Worm (Caenorhabditis elegans) whole organism, early embryonic: ENCODE measurements around the gene srw-135.

ENCODE experiments used
- B0310.2 ChIP-seq: sonication (generic microtip); optimal IDR thresholded peaks from 2 replicates; lab custom pipeline; 2016; ENCODE audit warnings: mild to moderate bottlenecking, missing genetic modification characterization, missing compliant biosample characterization
- F13C5.2 ChIP-seq: sonication (generic microtip); optimal IDR thresholded peaks from 2 replicates; lab custom pipeline; 2017; ENCODE audit warnings: mild to moderate bottlenecking, missing genetic modification characterization, inconsistent platforms, missing compliant biosample characterization
- aly-1 ChIP-seq: sonication (generic microtip); optimal IDR thresholded peaks from 2 replicates; lab custom pipeline; 2016; ENCODE audit warnings: missing genetic modification characterization, missing compliant biosample characterization
- ama-1 ChIP-seq: fragments of 150-350 bp; optimal IDR thresholded peaks from 2 replicates; lab custom pipeline; 2014
- ceh-13 ChIP-seq: fragments of 200-800 bp; sonication (Bioruptor generic); optimal IDR thresholded peaks from 2 replicates; lab custom pipeline; 2018; ENCODE audit warnings: mild to moderate bottlenecking, missing genetic modification characterization, missing compliant biosample characterization
- ceh-36 ChIP-seq: sonication (generic microtip); optimal IDR thresholded peaks from 2 replicates; lab custom pipeline; 2016; ENCODE audit warnings: missing genetic modification characterization, inconsistent platforms, missing compliant biosample characterization
- ets-7 ChIP-seq: sonication (generic microtip); optimal IDR thresholded peaks from 2 replicates; lab custom pipeline; 2016; ENCODE audit warnings: missing genotype, missing genetic modification characterization, missing compliant biosample characterization
- flt-1 ChIP-seq: fragments of 200-800 bp; sonication (Bioruptor generic); IDR thresholded peaks from 2 replicates; pipeline ENCODE4 v1.3.6; 2022; ENCODE audit warnings: missing genetic modification characterization, missing compliant biosample characterization
- hmbx-1 ChIP-seq: sonication (generic microtip); optimal IDR thresholded peaks from 2 replicates; lab custom pipeline; 2016; ENCODE audit warnings: mild to moderate bottlenecking, missing genetic modification characterization, missing compliant biosample characterization
- hmg-4 ChIP-seq: fragments of 200-800 bp; sonication (Bioruptor generic); optimal IDR thresholded peaks from 2 replicates; lab custom pipeline; 2018; ENCODE audit warnings: mild to moderate bottlenecking, missing genetic modification characterization, missing compliant biosample characterization
- hnd-1 ChIP-seq: sonication (generic microtip); optimal IDR thresholded peaks from 2 replicates; lab custom pipeline; 2016; ENCODE audit warnings: missing genetic modification characterization, missing compliant biosample characterization
- pes-1 ChIP-seq: fragments of 200-800 bp; sonication (Bioruptor generic); IDR thresholded peaks from 2 replicates; pipeline ENCODE4 v1.3.6; 2022; ENCODE audit warnings: missing genetic modification reagents, missing genetic modification characterization, missing compliant biosample characterization
- scrt-1 ChIP-seq: fragments of 200-800 bp; sonication (Bioruptor generic); IDR thresholded peaks from 2 replicates; pipeline ENCODE4 v1.3.6; 2022; ENCODE audit warnings: missing genetic modification characterization, missing compliant biosample characterization
- sea-1 ChIP-seq: fragments of 200-800 bp; sonication (Bioruptor generic); conservative IDR thresholded peaks from 2 replicates; pipeline ENCODE4 v1.3.6; 2022; ENCODE audit warnings: missing genetic modification characterization, missing compliant biosample characterization
- tbx-11 ChIP-seq: fragments of 200-800 bp; sonication (Bioruptor generic); IDR thresholded peaks from 2 replicates; pipeline ENCODE4 v1.3.6; 2022; ENCODE audit warnings: missing genetic modification characterization, missing compliant biosample characterization
- tbx-37 ChIP-seq: fragments of 200-800 bp; sonication (Bioruptor generic); conservative IDR thresholded peaks from 2 replicates; pipeline ENCODE4 v1.3.6; 2022; ENCODE audit warnings: missing genetic modification reagents, missing genetic modification characterization, missing compliant biosample characterization
- tra-4 ChIP-seq: sonication (generic microtip); optimal IDR thresholded peaks from 2 replicates; lab custom pipeline; 2017; ENCODE audit warnings: missing genetic modification characterization, missing compliant biosample characterization

The srw-135 gene

DNA sequence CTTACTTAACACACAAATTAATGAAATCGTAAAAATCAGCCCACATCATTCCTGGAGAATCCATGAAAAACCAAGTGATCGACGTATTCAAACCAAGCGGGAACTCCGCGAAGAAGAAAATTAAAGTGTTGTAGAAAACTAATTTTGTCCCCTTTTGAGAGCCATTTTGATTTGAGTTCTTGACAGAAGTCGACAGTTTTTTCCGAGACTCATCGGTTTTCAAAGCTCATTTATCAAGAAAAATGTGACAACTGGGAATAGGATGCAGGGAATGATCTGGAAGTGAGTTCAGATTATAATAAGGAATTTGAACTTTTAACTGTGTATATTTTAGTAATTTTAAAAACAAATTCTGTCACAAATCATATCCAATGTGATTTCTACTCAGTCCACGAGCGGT is at the start of gene srw-135:
srw-135 (minus strand) TSS at position 101 of the 400 bp plus-strand sequence.
- no peak for TF ChIP-seq hnd-1 (tag; lab: Kevin White, UChicago)
- no peak for TF ChIP-seq B0310.2 (tag; lab: Kevin White, UChicago)
- no peak for TF ChIP-seq ets-7
- no peak for TF ChIP-seq scrt-1 (GFP tag; lab: Robert Waterston, UW)
- TF ChIP-seq pes-1 (GFP tag; lab: Robert Waterston, UW), result no peak
- TF ChIP-seq ceh-13 (GFP tag; lab: Kevin White, UChicago), result no peak
- no peak for TF ChIP-seq F13C5.2 (tag; lab: Kevin White, UChicago)
- no peak for TF ChIP-seq aly-1 (tag; lab: Kevin White, UChicago)
- TF ChIP-seq hmg-4, result no peak
- TF ChIP-seq tbx-37 (GFP tag; lab: Robert Waterston, UW), result no peak

DNA sequence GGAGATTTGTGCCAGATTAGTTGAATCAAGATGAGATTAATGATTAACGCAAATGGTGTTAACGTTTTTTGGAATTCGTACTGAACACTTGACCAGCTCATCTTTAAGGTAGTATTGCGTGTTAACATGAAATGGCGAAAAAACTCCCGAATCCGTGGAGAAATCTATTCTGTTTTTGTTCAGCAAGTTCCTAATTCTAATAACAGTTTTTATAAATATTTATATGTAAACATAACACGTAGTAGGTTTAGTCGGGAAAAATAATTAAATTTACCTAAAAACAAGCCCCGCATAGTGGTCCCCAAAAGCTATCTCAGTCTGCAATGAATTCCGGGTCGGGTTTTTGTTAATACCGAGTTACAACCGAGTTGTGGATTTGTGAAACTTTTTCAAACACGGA is 47.7 kb upstream of the srw-135 start, which contains the start of gene str-244:
str-244 (minus strand) TSS at position 101 of the 400 bp plus-strand sequence.
- TF ChIP-seq ets-7, result no peak
- no peak for TF ChIP-seq scrt-1 (GFP tag; lab: Robert Waterston, UW)

DNA sequence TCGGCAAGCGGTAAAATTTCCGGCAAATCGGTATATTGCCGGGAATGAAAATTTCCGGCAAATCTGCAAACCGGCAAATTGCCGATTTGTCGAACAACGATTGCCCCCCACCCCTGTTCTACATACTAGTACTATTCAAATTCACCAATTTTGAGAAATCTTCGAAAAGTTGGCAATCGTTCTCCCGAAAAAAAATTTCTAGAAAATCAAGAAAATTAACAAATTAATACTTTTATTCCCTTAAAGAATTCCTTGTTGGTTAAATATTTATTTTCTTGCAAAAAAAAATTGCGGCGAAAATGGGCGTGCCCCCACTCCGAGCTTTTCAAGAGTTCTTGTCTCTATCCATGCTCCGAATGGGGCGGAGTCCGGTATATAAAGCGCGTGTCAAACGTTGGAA is 43.0 kb upstream of the srw-135 start, which contains the start of gene C50H11.8:
C50H11.8 (plus strand) TSS at position 301 of the 400 bp plus-strand sequence.
- no peak for TF ChIP-seq tra-4 (tag; lab: Kevin White, UChicago)
- no peak for TF ChIP-seq flt-1
- no peak for TF ChIP-seq aly-1 (tag; lab: Kevin White, UChicago)
- TF ChIP-seq ama-1 (lab: Kevin White, UChicago), result no peak
- no peak for TF ChIP-seq tbx-11
- no peak for TF ChIP-seq scrt-1 (GFP tag; lab: Robert Waterston, UW)
- TF ChIP-seq hnd-1 (tag; lab: Kevin White, UChicago), result no peak
- TF ChIP-seq hmbx-1 (tag; lab: Kevin White, UChicago), result no peak
- no peak for TF ChIP-seq tbx-37 (GFP tag; lab: Robert Waterston, UW)
- no peak for TF ChIP-seq ceh-13 (GFP tag; lab: Kevin White, UChicago)
- no peak for TF ChIP-seq F13C5.2 (tag; lab: Kevin White, UChicago)
- no peak for TF ChIP-seq ceh-36 (tag; lab: Kevin White, UChicago)
- TF ChIP-seq ets-7, result no peak
- TF ChIP-seq hmg-4, result no peak
- no peak for TF ChIP-seq pes-1 (GFP tag; lab: Robert Waterston, UW)

ce11 chrV:3046364-3046763 is 35.1 kb upstream of the srw-135 start:
- TF ChIP-seq flt-1 (no peak), hmbx-1 (tag; lab: Kevin White, UChicago) (no peak), ceh-36 (tag; lab: Kevin White, UChicago) (no peak), ets-7 (no peak), tbx-11 (no peak), scrt-1 (GFP tag; lab: Robert Waterston, UW) (no peak)

DNA sequence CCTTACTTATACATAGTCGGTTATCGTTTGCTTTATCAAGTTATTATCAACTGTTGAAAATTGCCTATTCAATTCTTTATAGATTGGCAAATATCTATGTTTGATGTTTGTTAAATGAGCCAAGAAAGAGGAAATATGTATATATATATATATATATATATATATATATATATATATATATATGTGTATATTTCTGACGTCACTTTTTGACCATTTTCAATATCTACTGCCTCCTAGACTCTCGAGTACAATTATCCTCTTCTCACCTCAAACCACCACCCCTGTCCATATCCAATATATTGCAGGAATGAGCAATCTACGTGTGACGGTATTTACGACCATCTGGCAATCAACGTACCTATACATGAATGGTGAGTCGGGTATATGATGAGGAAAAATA is 33.5 kb upstream of the srw-135 start, which contains the start of gene F59D6.1:
F59D6.1 (plus strand) TSS at position 301 of the 400 bp plus-strand sequence.
- TF ChIP-seq tbx-11 (no peak), tbx-37 (GFP tag; lab: Robert Waterston, UW) (no peak), F13C5.2 (tag; lab: Kevin White, UChicago) (no peak), flt-1 (no peak), aly-1 (tag; lab: Kevin White, UChicago) (no peak), scrt-1 (GFP tag; lab: Robert Waterston, UW) (no peak), ceh-13 (GFP tag; lab: Kevin White, UChicago) (no peak), tra-4 (tag; lab: Kevin White, UChicago) (no peak), hnd-1 (tag; lab: Kevin White, UChicago) (no peak), sea-1 (GFP tag; lab: Robert Waterston, UW) (no peak), ceh-36 (tag; lab: Kevin White, UChicago) (no peak), pes-1 (GFP tag; lab: Robert Waterston, UW) (no peak), ets-7 (no peak), ama-1 (lab: Kevin White, UChicago) (no peak), hmg-4 (no peak)

DNA sequence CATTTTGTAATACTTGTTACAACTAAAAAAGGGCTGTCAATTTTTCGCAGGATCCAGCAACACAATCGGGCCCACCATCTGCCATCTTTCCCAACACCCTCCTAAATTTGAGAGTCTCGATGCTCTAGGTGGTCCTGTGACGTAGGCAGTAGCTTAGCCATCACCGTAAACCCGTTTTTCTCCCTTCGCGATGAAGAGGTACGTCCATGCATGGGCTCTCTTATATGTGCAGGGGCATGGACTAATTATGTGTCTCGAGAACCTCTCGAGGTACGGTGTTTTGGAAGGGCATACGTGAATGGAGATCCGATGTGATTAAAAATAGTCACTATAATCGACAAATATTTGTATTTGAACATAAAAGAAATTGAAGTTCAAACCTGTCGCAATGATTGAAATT is 29.6 kb upstream of the srw-135 start:
- no peak for TF ChIP-seq ceh-36 (tag; lab: Kevin White, UChicago)

ce11 chrV:3039282-3039681 is 28.0 kb upstream of the srw-135 start, which contains the start of gene chpf-2:
Gene chpf-2 (minus strand): TSS chrV:3039382.
- TF ChIP-seq tra-4 (tag; lab: Kevin White, UChicago), result no peak
- TF ChIP-seq sea-1 (GFP tag; lab: Robert Waterston, UW), result no peak
- no peak for TF ChIP-seq tbx-37 (GFP tag; lab: Robert Waterston, UW)
- TF ChIP-seq hnd-1 (tag; lab: Kevin White, UChicago), result no peak
- TF ChIP-seq scrt-1 (GFP tag; lab: Robert Waterston, UW), result no peak
- no peak for TF ChIP-seq hmg-4
- TF ChIP-seq hmbx-1 (tag; lab: Kevin White, UChicago), result no peak
- TF ChIP-seq aly-1 (tag; lab: Kevin White, UChicago), result no peak
- no peak for TF ChIP-seq flt-1
- TF ChIP-seq ets-7, result no peak
- TF ChIP-seq ceh-36 (tag; lab: Kevin White, UChicago), result no peak
- no peak for TF ChIP-seq pes-1 (GFP tag; lab: Robert Waterston, UW)
- no peak for TF ChIP-seq ama-1 (lab: Kevin White, UChicago)
- TF ChIP-seq F13C5.2 (tag; lab: Kevin White, UChicago), result no peak

DNA sequence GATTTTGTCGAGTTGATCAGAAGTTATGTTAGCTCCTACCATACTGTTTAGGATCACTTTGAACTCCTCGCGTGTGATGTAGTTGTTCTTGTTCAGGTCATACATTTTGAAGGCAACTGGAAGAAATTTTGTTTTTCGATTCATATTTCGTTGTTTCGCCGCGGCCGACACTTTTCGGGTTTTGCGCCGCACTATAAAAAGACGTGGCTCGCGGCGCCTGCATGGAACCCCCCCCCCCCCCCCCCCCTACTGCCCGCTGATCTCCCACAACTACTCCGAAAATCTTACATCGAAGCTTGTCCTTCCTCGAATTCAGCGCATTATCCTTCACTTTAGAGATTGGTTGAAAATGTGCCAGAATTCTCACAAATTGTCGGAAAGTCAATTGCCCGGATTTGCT is 26.8 kb upstream of the srw-135 start:
- TF ChIP-seq hmbx-1 (tag; lab: Kevin White, UChicago), result no peak
- no peak for TF ChIP-seq ets-7
- TF ChIP-seq F13C5.2 (tag; lab: Kevin White, UChicago), result no peak
- TF ChIP-seq ceh-36 (tag; lab: Kevin White, UChicago), result no peak
- TF ChIP-seq flt-1, result no peak
- no peak for TF ChIP-seq ceh-13 (GFP tag; lab: Kevin White, UChicago)
- no peak for TF ChIP-seq tra-4 (tag; lab: Kevin White, UChicago)
- no peak for TF ChIP-seq B0310.2 (tag; lab: Kevin White, UChicago)
- no peak for TF ChIP-seq sea-1 (GFP tag; lab: Robert Waterston, UW)
- no peak for TF ChIP-seq pes-1 (GFP tag; lab: Robert Waterston, UW)
- TF ChIP-seq hmg-4, result no peak
- TF ChIP-seq tbx-37 (GFP tag; lab: Robert Waterston, UW), result no peak
- no peak for TF ChIP-seq hnd-1 (tag; lab: Kevin White, UChicago)
- TF ChIP-seq scrt-1 (GFP tag; lab: Robert Waterston, UW), result no peak
- no peak for TF ChIP-seq ama-1 (lab: Kevin White, UChicago)
- TF ChIP-seq aly-1 (tag; lab: Kevin White, UChicago), result no peak
- TF ChIP-seq tbx-11, result no peak
